Worm (Caenorhabditis elegans): ENCODE measurements around the gene Y49A10A.2.

DNA sequence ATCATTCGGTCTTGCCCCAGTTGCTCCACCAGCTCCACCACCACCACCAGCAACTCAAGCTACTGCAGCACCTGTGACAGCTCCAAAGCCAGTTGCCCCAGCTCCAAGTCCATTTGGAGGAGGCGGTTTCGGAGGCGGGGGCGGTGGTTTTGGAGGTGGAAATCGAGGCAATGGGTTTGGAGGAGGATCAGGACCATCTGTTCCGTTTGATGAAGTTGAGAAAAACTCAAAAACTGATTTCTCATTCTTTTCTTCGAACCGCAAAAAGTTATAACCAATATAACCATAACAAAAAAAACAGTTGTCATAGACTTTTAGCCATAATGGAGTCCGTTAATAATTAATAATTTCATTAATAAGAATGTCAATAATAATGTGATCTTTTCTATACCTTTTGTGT is 51.1 kb downstream of the Y49A10A.2 start:
- TF ChIP-seq unc-55 (GFP tag; optimal IDR thresholded peaks at IDR 0.05) (no peak), ceh-9 (tag; optimal IDR thresholded peaks at IDR 0.05) (no peak), ztf-16 (tag; optimal IDR thresholded peaks at IDR 0.05) (no peak), ama-1 (optimal IDR thresholded peaks at IDR 0.05) (no peak), rnt-1 (tag; optimal IDR thresholded peaks at IDR 0.05) (no peak), dmd-4 (tag; optimal IDR thresholded peaks at IDR 0.05; ENCODE audit: borderline replicate concordance) (no peak), lim-6 (tag; optimal IDR thresholded peaks at IDR 0.05) (no peak), hlh-30 (tag; optimal IDR thresholded peaks at IDR 0.05; ENCODE audit: insufficient read depth) (no peak)
